Worm (Caenorhabditis elegans) whole organism, L4/young adult: Measurements from ENCODE around the gene lurp-4.

Experiments
- W03F9.2 ChIP-seq: fragments of 150-350 bp; optimal IDR thresholded peaks from 2 replicates; lab custom pipeline; 2014; ENCODE audit warnings: missing biosample characterization, missing genetic modification characterization
- him-1 ChIP-seq: sonication (generic microtip); optimal IDR thresholded peaks from 2 replicates; lab custom pipeline; 2016; ENCODE audit warnings: missing genotype, missing genetic modification reagents, missing genetic modification characterization, missing compliant biosample characterization

- TF ChIP-seq him-1, result peak; percentile 45
- peak; percentile 26 for TF ChIP-seq W03F9.2 (tag; lab: Kevin White, UChicago)
These were observed 9.9 kb upstream of the lurp-4 start, which contains the start of gene C34B4.2 for ce11 chrV:13082442-13083126.
